Fruit fly (Drosophila melanogaster): ENCODE measurements around the gene sds22.

The sds22 gene

DNA sequence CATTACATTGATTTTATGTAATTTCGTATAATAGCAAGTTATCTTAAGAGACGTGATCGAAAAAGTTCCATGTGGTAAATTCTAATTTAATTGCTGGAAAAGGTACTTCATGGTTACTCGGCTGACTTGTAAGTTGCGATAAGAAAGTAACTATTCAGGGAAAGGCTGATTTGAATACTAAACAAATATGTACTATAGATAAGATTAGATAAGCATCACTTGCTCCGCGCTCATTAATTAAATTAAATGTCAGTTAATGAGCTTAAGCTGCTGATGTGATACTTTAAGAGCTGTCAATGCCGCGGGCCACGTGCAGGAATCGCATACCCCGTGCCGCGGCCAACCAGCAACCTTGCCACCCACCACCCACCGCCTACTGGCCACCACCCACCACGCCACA, 8.7 kb downstream of the sds22 start:
- TF ChIP-seq Sin3A (optimal IDR thresholded peaks at IDR 0.05): no peak
- TF ChIP-seq psq (optimal IDR thresholded peaks at IDR 0.05): no peak
- no peak for TF ChIP-seq Myc (optimal IDR thresholded peaks at IDR 0.05)
- no peak for TF ChIP-seq insv (optimal IDR thresholded peaks at IDR 0.05)
- no peak for TF ChIP-seq h (optimal IDR thresholded peaks at IDR 0.05)
- TF ChIP-seq ttk (optimal IDR thresholded peaks at IDR 0.05): no peak

dm6 chr3R:17400675-17401118, 9.3 kb downstream of the sds22 start:
- TF ChIP-seq ttk (optimal IDR thresholded peaks at IDR 0.05): no peak
- TF ChIP-seq psq (optimal IDR thresholded peaks at IDR 0.05): no peak
- no peak for TF ChIP-seq Sin3A (optimal IDR thresholded peaks at IDR 0.05)
- TF ChIP-seq insv (optimal IDR thresholded peaks at IDR 0.05): no peak
- no peak for TF ChIP-seq h (optimal IDR thresholded peaks at IDR 0.05)
- no peak for TF ChIP-seq Myc (optimal IDR thresholded peaks at IDR 0.05)

dm6 chr3R:17401289-17401752, 9.9 kb downstream of the sds22 start:
- TF ChIP-seq h (optimal IDR thresholded peaks at IDR 0.05) (no peak), Myc (optimal IDR thresholded peaks at IDR 0.05) (no peak), insv (optimal IDR thresholded peaks at IDR 0.05) (no peak), Sin3A (optimal IDR thresholded peaks at IDR 0.05) (no peak), psq (optimal IDR thresholded peaks at IDR 0.05) (no peak), ttk (optimal IDR thresholded peaks at IDR 0.05) (no peak)

- TF ChIP-seq h (optimal IDR thresholded peaks at IDR 0.05): no peak
- TF ChIP-seq ttk (optimal IDR thresholded peaks at IDR 0.05): no peak
- no peak for TF ChIP-seq Sin3A (optimal IDR thresholded peaks at IDR 0.05)
- no peak for TF ChIP-seq psq (optimal IDR thresholded peaks at IDR 0.05)
- no peak for TF ChIP-seq Myc (optimal IDR thresholded peaks at IDR 0.05)
- no peak for TF ChIP-seq insv (optimal IDR thresholded peaks at IDR 0.05)
Observed at dm6 chr3R:17402434-17402833, 11.0 kb downstream of the sds22 start, which contains the start of gene Sur-8. Gene Sur-8, minus strand, starts transcription at chr3R:17402515.

DNA sequence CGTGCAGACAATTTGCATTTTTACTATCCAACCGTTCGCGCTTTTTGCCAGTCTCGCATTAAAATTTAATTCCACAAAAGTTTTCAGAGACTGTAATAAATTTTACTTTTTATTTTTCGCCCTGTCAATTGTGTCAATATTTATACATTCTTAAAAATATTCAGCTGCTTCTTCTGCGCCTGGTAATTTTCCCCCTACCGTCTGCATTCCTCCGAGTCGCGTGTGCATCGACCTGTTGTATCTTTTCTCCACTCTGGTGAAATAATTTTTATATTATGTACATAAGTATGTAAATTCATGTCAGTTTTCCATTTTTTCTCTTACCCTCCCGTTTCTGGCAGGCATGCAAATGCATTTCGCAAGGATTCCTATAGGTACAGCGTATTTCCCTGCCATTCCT, 11.8 kb downstream of the sds22 start, which contains the start of gene CG34279:
Gene CG34279 (minus strand): TSS at position 101 of the 400 bp plus-strand sequence.
- TF ChIP-seq insv (optimal IDR thresholded peaks at IDR 0.05) (no peak), h (optimal IDR thresholded peaks at IDR 0.05) (no peak), Myc (optimal IDR thresholded peaks at IDR 0.05) (no peak)

DNA sequence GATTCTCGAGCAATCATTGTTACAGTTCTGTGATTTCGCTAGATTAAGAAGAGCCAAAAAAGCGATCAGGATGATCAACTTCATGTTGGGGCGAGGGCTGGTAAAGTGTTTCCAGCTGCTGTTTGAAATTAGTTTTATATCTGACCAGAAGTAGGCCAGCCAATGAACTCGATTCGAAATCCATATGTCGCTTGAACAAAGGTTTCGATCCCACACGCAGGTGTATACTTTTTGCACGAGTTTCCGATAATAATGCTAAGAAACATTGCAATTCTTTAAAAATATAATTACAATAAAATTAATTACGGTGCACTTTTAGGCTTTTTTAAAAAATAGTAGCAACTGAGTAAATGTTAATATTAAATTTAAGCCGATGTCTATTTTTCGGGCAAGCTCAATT, 12.2 kb downstream of the sds22 start, which contains the start of gene CG34280:
Gene CG34280 (minus strand): TSS at position 101 of the 400 bp plus-strand sequence.
- no peak for TF ChIP-seq insv (optimal IDR thresholded peaks at IDR 0.05)
- TF ChIP-seq Myc (optimal IDR thresholded peaks at IDR 0.05): no peak
- TF ChIP-seq h (optimal IDR thresholded peaks at IDR 0.05): no peak
- TF ChIP-seq ttk (optimal IDR thresholded peaks at IDR 0.05): no peak

DNA sequence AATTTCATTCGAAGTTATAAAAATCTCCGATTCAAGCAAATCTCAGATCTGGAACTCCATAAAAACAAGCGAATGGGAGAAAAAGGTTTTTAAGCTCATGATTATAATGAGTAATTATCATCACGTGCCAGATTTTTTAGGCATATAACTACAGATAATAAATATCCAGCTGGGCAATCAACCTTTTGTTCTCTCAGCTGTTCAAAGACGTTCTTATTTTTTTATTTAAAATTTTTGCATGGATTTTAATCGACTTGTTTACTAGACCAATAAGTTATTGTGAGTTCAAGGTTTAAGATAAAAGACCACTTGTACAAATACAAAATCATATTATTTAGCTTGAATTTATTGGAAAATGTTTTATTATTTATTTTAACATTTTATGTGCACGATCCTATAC, 12.8 kb downstream of the sds22 start:
- TF ChIP-seq Sin3A (optimal IDR thresholded peaks at IDR 0.05) (no peak), insv (optimal IDR thresholded peaks at IDR 0.05) (no peak), h (optimal IDR thresholded peaks at IDR 0.05) (no peak), Myc (optimal IDR thresholded peaks at IDR 0.05) (no peak), ttk (optimal IDR thresholded peaks at IDR 0.05) (no peak), psq (optimal IDR thresholded peaks at IDR 0.05) (no peak)

dm6 chr3R:17405009-17405408, 13.6 kb downstream of the sds22 start, which contains the start of gene CG42823:
Gene CG42823, minus strand, starts transcription at chr3R:17405109.
- no peak for TF ChIP-seq insv (optimal IDR thresholded peaks at IDR 0.05)
- no peak for TF ChIP-seq h (optimal IDR thresholded peaks at IDR 0.05)
- TF ChIP-seq psq (optimal IDR thresholded peaks at IDR 0.05): no peak
- TF ChIP-seq Sin3A (optimal IDR thresholded peaks at IDR 0.05): no peak

DNA sequence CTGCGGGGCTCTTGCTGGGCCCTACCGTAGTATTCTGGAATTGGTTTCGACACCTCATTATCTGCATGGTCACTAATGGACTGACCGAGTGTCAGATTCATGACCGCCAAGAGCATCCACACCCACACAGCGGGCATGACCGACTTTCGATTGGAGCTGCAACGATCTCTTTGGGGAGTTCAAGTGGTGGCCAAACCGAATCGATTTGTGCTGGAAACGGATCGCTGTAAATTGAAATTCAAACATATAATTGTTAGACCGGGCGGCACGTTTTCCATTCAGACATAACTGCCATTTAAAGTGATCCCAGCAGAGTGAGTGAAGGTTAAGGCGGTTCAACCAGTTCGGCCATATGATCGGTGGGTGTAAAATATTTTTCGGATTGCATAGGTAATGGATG, 15.0 kb downstream of the sds22 start, which contains the start of the genes CG42824 and CG42798:
Gene CG42824 (minus strand): TSS at position 101 of the 400 bp plus-strand sequence.
Gene CG42798 (plus strand): TSS at position 268 of the 400 bp plus-strand sequence.
- TF ChIP-seq h (optimal IDR thresholded peaks at IDR 0.05) (no peak), insv (optimal IDR thresholded peaks at IDR 0.05) (no peak), Myc (optimal IDR thresholded peaks at IDR 0.05) (no peak), psq (optimal IDR thresholded peaks at IDR 0.05) (no peak), ttk (optimal IDR thresholded peaks at IDR 0.05) (no peak), Sin3A (optimal IDR thresholded peaks at IDR 0.05) (no peak)

DNA sequence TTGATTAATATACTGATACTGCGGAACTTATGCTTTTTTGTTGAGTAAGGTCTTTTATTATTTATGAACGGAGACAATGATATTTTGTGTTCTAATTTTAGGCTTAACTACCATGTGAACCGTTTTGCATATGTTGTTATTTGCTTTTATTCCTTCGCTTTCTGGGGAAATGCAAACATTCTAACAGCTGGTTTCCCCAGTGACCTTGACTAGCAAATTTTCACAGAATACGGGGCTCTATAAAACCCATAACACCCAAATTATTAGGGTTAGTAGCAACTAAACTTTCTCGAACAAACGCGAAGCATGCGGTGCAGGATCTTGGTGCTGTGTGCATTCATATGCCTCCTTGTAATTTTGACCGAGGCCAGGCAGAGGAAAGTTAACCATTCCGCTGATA, 16.2 kb downstream of the sds22 start, which contains the start of gene CG17283:
Gene CG17283 (plus strand): TSS at position 301 of the 400 bp plus-strand sequence.
- TF ChIP-seq h (optimal IDR thresholded peaks at IDR 0.05): no peak
- no peak for TF ChIP-seq ttk (optimal IDR thresholded peaks at IDR 0.05)
- no peak for TF ChIP-seq psq (optimal IDR thresholded peaks at IDR 0.05)
- TF ChIP-seq insv (optimal IDR thresholded peaks at IDR 0.05): no peak
- TF ChIP-seq Sin3A (optimal IDR thresholded peaks at IDR 0.05): no peak
- no peak for TF ChIP-seq Myc (optimal IDR thresholded peaks at IDR 0.05)

- TF ChIP-seq insv (optimal IDR thresholded peaks at IDR 0.05) (no peak), psq (optimal IDR thresholded peaks at IDR 0.05) (no peak), ttk (optimal IDR thresholded peaks at IDR 0.05) (no peak), Sin3A (optimal IDR thresholded peaks at IDR 0.05) (no peak), h (optimal IDR thresholded peaks at IDR 0.05) (no peak), Myc (optimal IDR thresholded peaks at IDR 0.05) (no peak)
Observed at dm6 chr3R:17409319-17409718, 17.9 kb downstream of the sds22 start, which contains the start of gene CG5860. Gene CG5860, plus strand, starts transcription at chr3R:17409619.

DNA sequence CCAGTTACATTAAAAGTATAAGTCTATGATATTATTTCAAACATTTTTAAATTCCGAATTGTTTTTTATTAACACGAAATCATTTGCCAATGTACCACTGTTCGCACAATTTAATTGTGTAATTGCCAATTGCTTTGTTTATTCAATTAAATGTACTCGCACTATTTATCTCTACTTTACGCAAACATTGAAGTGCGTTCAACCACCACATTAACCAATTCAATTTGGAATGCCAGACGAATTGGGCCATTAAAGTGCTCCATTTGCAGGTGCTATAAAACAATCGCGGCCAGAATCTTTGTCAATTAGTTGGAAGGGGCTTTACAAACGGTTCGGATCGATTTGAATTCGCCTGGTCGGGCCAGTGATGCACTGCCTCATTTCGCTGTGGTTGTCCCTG, 19.4 kb downstream of the sds22 start, which contains the start of gene CG5863:
Gene CG5863 (plus strand): TSS at position 301 of the 400 bp plus-strand sequence.
- TF ChIP-seq ttk (optimal IDR thresholded peaks at IDR 0.05) (no peak), psq (optimal IDR thresholded peaks at IDR 0.05) (no peak), Sin3A (optimal IDR thresholded peaks at IDR 0.05) (no peak), Myc (optimal IDR thresholded peaks at IDR 0.05) (no peak), h (optimal IDR thresholded peaks at IDR 0.05) (no peak), insv (optimal IDR thresholded peaks at IDR 0.05) (no peak)
